Fruit fly (Drosophila melanogaster): ENCODE measurements around the gene ChAT.
A peak's percentile ranks its signal among the peaks of the same experiment; 100 is the strongest.

The ChAT gene

dm6 chr3R:18663525-18663924 lies 41.8 kb upstream of the ChAT start, which contains the start of the genes Cpsf73 and Gos28 (continued):
- TF ChIP-seq ewg (GFP tag; optimal IDR thresholded peaks at IDR 0.05) = no peak
- TF ChIP-seq NC2β (GFP tag; optimal IDR thresholded peaks at IDR 0.05) = peak; percentile 44
- TF ChIP-seq Camta (GFP tag; optimal IDR thresholded peaks at IDR 0.05) = peak; percentile 14
- TF ChIP-seq CG17361 (GFP tag; IDR thresholded peaks at IDR 0.05) = peak; percentile 42; the same call in 1 of the 3 replicates
- TF ChIP-seq CG10979 (tag; optimal IDR thresholded peaks at IDR 0.05) = peak; percentile 7
- TF ChIP-seq pan (optimal IDR thresholded peaks at IDR 0.05) = no peak
- no peak for TF ChIP-seq pan (GFP tag; optimal IDR thresholded peaks at IDR 0.05 in 1 of 2, IDR thresholded peaks at IDR 0.05 in 1 of 2)
- TF ChIP-seq cad (GFP tag; optimal IDR thresholded peaks at IDR 0.05) = no peak
- TF ChIP-seq D19A (tag; optimal IDR thresholded peaks at IDR 0.05) = no peak
- TF ChIP-seq CHES-1-like (GFP tag; optimal IDR thresholded peaks at IDR 0.05) = peak; percentile 61
- peak; percentile 73 for TF ChIP-seq HmgZ (tag; optimal IDR thresholded peaks at IDR 0.05)
- no peak for TF ChIP-seq cwo (GFP tag; optimal IDR thresholded peaks at IDR 0.05)
- no peak for TF ChIP-seq H15 (GFP tag; IDR thresholded peaks at IDR 0.05)
- no peak for TF ChIP-seq CG10366 (GFP tag; IDR thresholded peaks at IDR 0.05)
- TF ChIP-seq CG6791 (GFP tag; IDR thresholded peaks at IDR 0.05; ENCODE audit: partially characterized antibody) = no peak
- no peak for TF ChIP-seq CG4707 (GFP tag; optimal IDR thresholded peaks at IDR 0.05)
- no peak for TF ChIP-seq CG3407 (GFP tag; optimal IDR thresholded peaks at IDR 0.05)
- TF ChIP-seq CG2712 (tag; optimal IDR thresholded peaks at IDR 0.05) = peak; percentile 52
- TF ChIP-seq Adf1 (GFP tag; IDR thresholded peaks at IDR 0.05) = no peak
- no peak for TF ChIP-seq az2 (GFP tag; optimal IDR thresholded peaks at IDR 0.05)
- peak; percentile 4 for TF ChIP-seq ERR (GFP tag; optimal IDR thresholded peaks at IDR 0.05)
- TF ChIP-seq toy (GFP tag; IDR thresholded peaks at IDR 0.05) = no peak
- no peak for TF ChIP-seq CG11085 (GFP tag; IDR thresholded peaks at IDR 0.05)
- TF ChIP-seq ro (GFP tag; IDR thresholded peaks at IDR 0.05) = no peak
- no peak for TF ChIP-seq esg (GFP tag; conservative IDR thresholded peaks at IDR 0.05)
- TF ChIP-seq CG18599 (GFP tag; optimal IDR thresholded peaks at IDR 0.05) = no peak
- no peak for TF ChIP-seq Dbx (GFP tag; IDR thresholded peaks at IDR 0.05)
- peak; percentile 49; the same call in 1 of the 3 replicates for TF ChIP-seq CG34224 (GFP tag; IDR thresholded peaks at IDR 0.05; ENCODE audit: partially characterized antibody)
- no peak for TF ChIP-seq CG11398 (GFP tag; optimal IDR thresholded peaks at IDR 0.05)
- peak; percentile 62 for TF ChIP-seq CG3847 (GFP tag; IDR thresholded peaks at IDR 0.05)
- peak; percentile 30 for TF ChIP-seq Dp (GFP tag; optimal IDR thresholded peaks at IDR 0.05)
- TF ChIP-seq CG8478 (optimal IDR thresholded peaks at IDR 0.05) = no peak
- TF ChIP-seq zfh1 (GFP tag; IDR thresholded peaks at IDR 0.05) = 0 out of 3 replicates have a peak, but pooled peaks have one; percentile 40
- no peak for TF ChIP-seq kni (GFP tag; optimal IDR thresholded peaks at IDR 0.05)
- no peak for TF ChIP-seq fd3F (GFP tag; optimal IDR thresholded peaks at IDR 0.05)
- peak in 1 of 2 experiments; percentile 54 for TF ChIP-seq crp (GFP tag; optimal IDR thresholded peaks at IDR 0.05)
- TF ChIP-seq CG17568 (GFP tag; optimal IDR thresholded peaks at IDR 0.05) = no peak
- no peak for TF ChIP-seq CG6654 (GFP tag; optimal IDR thresholded peaks at IDR 0.05)
- TF ChIP-seq kah (GFP tag; optimal IDR thresholded peaks at IDR 0.05) = peak; percentile 21
- no peak for TF ChIP-seq Ssrp (tag; optimal IDR thresholded peaks at IDR 0.05)
- TF ChIP-seq hb (GFP tag; IDR thresholded peaks at IDR 0.05; ENCODE audit: partially characterized antibody) = no peak
- peak; percentile 6 for TF ChIP-seq Xbp1 (GFP tag; optimal IDR thresholded peaks at IDR 0.05)
- no peak for TF ChIP-seq NK7.1 (GFP tag; optimal IDR thresholded peaks at IDR 0.05)
- peak; percentile 37 for TF ChIP-seq CG2120 (GFP tag; optimal IDR thresholded peaks at IDR 0.05)
- no peak for TF ChIP-seq dysf (GFP tag; IDR thresholded peaks at IDR 0.05)
- TF ChIP-seq ato (GFP tag; IDR thresholded peaks at IDR 0.05; ENCODE audit: partially characterized antibody) = no peak
- TF ChIP-seq CG33213 (GFP tag; optimal IDR thresholded peaks at IDR 0.05) = peak; percentile 40
- no peak for TF ChIP-seq NC2α (GFP tag; optimal IDR thresholded peaks at IDR 0.05)

All from whole organism, embryonic.